Worm (Caenorhabditis elegans) whole organism, mixed stage, embryonic: Measurements from ENCODE around the gene C08E3.14.

ENCODE experiments used
- ceh-83 ChIP-seq: fragments of 200-800 bp; sonication (Bioruptor generic); optimal IDR thresholded peaks from 2 replicates; lab custom pipeline; 2018; ENCODE audit warnings: mild to moderate bottlenecking, missing genetic modification characterization, missing compliant biosample characterization
- ham-2 ChIP-seq: fragments of 200-800 bp; sonication (Bioruptor generic); optimal IDR thresholded peaks from 2 replicates; lab custom pipeline; 2018; ENCODE audit warnings: mild to moderate bottlenecking, missing genetic modification characterization, missing compliant biosample characterization
- lin-13 ChIP-seq: fragments of 150-350 bp; optimal IDR thresholded peaks from 2 replicates; lab custom pipeline; 2014; ENCODE audit warnings: missing biosample characterization, missing genetic modification characterization
- lsy-2 ChIP-seq: fragments of 150-350 bp; optimal IDR thresholded peaks from 2 replicates; lab custom pipeline; 2014; ENCODE audit warnings: missing biosample characterization, missing genetic modification characterization
- mep-1 ChIP-seq: fragments of 150-350 bp; optimal IDR thresholded peaks from 2 replicates; lab custom pipeline; 2017; ENCODE audit warnings: missing biosample characterization, missing genetic modification reagents, missing genetic modification characterization, inconsistent platforms
- pha-4 ChIP-seq: fragments of 150-350 bp; optimal IDR thresholded peaks from 2 replicates; lab custom pipeline; 2018; ENCODE audit warnings: missing biosample characterization, missing genetic modification reagents, missing genetic modification characterization
- snpc-4 ChIP-seq: fragments of 150-350 bp; optimal IDR thresholded peaks from 2 replicates; lab custom pipeline; 2014; ENCODE audit warnings: missing biosample characterization, missing genetic modification characterization
- ztf-11 ChIP-seq: fragments of 150-350 bp; optimal IDR thresholded peaks from 2 replicates; lab custom pipeline; 2014; ENCODE audit warnings: missing biosample characterization, missing genetic modification characterization

ce11 chrII:1621180-1621579, 4.6 kb upstream of the C08E3.14 start, which contains the start of gene fbxa-158:
- TF ChIP-seq ztf-11 (tag; lab: Kevin White, UChicago) (no peak), lsy-2 (tag; lab: Kevin White, UChicago) (no peak), ceh-83 (GFP tag; lab: Kevin White, UChicago) (no peak), snpc-4 (no peak), ham-2 (no peak), pha-4 (tag; lab: Kevin White, UChicago) (no peak), lin-13 (tag; lab: Kevin White, UChicago) (no peak), mep-1 (no peak)
